Worm (Caenorhabditis elegans) whole organism, late embryonic: ENCODE measurements around the gene fbxc-53.

Experiments
- F13H6.1 ChIP-seq: sonication (generic microtip); optimal IDR thresholded peaks from 2 replicates; lab custom pipeline; 2016; ENCODE audit warnings: missing genetic modification characterization, missing compliant biosample characterization
- T23F11.4 ChIP-seq: fragments of 200-800 bp; sonication (Bioruptor generic); optimal IDR thresholded peaks from 2 replicates; lab custom pipeline; 2018; ENCODE audit warnings: mild to moderate bottlenecking, missing genetic modification characterization, missing compliant biosample characterization
- Y22D7AL.16 ChIP-seq: sonication (generic microtip); optimal IDR thresholded peaks from 2 replicates; lab custom pipeline; 2016; ENCODE audit warnings: missing genetic modification characterization, missing compliant biosample characterization
- ama-1 ChIP-seq: fragments of 150-350 bp; optimal IDR thresholded peaks from 2 replicates; lab custom pipeline; 2014
- ceh-18 ChIP-seq: sonication (generic microtip); optimal IDR thresholded peaks from 2 replicates; lab custom pipeline; 2016; ENCODE audit warnings: missing genetic modification characterization, missing compliant biosample characterization
- ceh-2 ChIP-seq: sonication (generic microtip); optimal IDR thresholded peaks from 2 replicates; lab custom pipeline; 2016; ENCODE audit warnings: missing genotype, missing genetic modification characterization, missing compliant biosample characterization
- ceh-22 ChIP-seq: sonication (generic microtip); optimal IDR thresholded peaks from 2 replicates; lab custom pipeline; 2017; ENCODE audit warnings: missing biosample characterization, missing genetic modification characterization
- ceh-24 ChIP-seq: sonication (generic microtip); optimal IDR thresholded peaks from 2 replicates; lab custom pipeline; 2016; ENCODE audit warnings: mild to moderate bottlenecking, missing genetic modification characterization, missing compliant biosample characterization
- ceh-31 ChIP-seq: sonication (generic microtip); optimal IDR thresholded peaks from 2 replicates; lab custom pipeline; 2016; ENCODE audit warnings: missing genetic modification characterization, missing compliant biosample characterization
- ceh-45 ChIP-seq: fragments of 200-800 bp; sonication (Bioruptor generic); IDR thresholded peaks from 2 replicates; pipeline ENCODE4 v1.3.6; 2022; ENCODE audit warnings: missing genetic modification reagents, missing genetic modification characterization, missing compliant biosample characterization
- ceh-48 ChIP-seq: sonication (generic microtip); optimal IDR thresholded peaks from 2 replicates; lab custom pipeline; 2016; ENCODE audit warnings: missing genetic modification characterization, inconsistent platforms, missing compliant biosample characterization
- ceh-6 ChIP-seq: fragments of 200-800 bp; sonication (Bioruptor generic); optimal IDR thresholded peaks from 2 replicates; lab custom pipeline; 2018; ENCODE audit warnings: mild to moderate bottlenecking, missing genetic modification characterization, missing compliant biosample characterization
- che-1 ChIP-seq: sonication (generic microtip); optimal IDR thresholded peaks from 2 replicates; lab custom pipeline; 2016; ENCODE audit warnings: mild to moderate bottlenecking, missing genetic modification characterization, missing compliant biosample characterization
- elt-2 ChIP-seq: sonication (generic microtip); optimal IDR thresholded peaks from 2 replicates; lab custom pipeline; 2016; ENCODE audit warnings: missing genetic modification reagents, missing genetic modification characterization, missing compliant biosample characterization
- elt-4 ChIP-seq: sonication (generic microtip); optimal IDR thresholded peaks from 2 replicates; lab custom pipeline; 2016; ENCODE audit warnings: missing genetic modification characterization, missing compliant biosample characterization
- eyg-1 ChIP-seq: sonication (generic microtip); optimal IDR thresholded peaks from 2 replicates; lab custom pipeline; 2016; ENCODE audit warnings: missing genotype, missing genetic modification characterization, missing compliant biosample characterization
- gmeb-2 ChIP-seq: sonication (generic microtip); optimal IDR thresholded peaks from 2 replicates; lab custom pipeline; 2016; ENCODE audit warnings: missing genetic modification characterization, inconsistent platforms, missing compliant biosample characterization
- hlh-13 ChIP-seq: fragments of 200-800 bp; sonication (Bioruptor generic); optimal IDR thresholded peaks from 2 replicates; lab custom pipeline; 2018; ENCODE audit warnings: mild to moderate bottlenecking, missing genetic modification characterization, missing compliant biosample characterization
- hlh-15 ChIP-seq: sonication (generic microtip); optimal IDR thresholded peaks from 2 replicates; lab custom pipeline; 2016; ENCODE audit warnings: missing genetic modification characterization, missing compliant biosample characterization
- hlh-30 ChIP-seq: sonication (generic microtip); optimal IDR thresholded peaks from 2 replicates; lab custom pipeline; 2017; ENCODE audit warnings: antibody characterized with exemption, missing genetic modification characterization, missing compliant biosample characterization; ENCODE audit not compliant: insufficient read depth
- hlh-8 ChIP-seq: sonication (generic microtip); optimal IDR thresholded peaks from 2 replicates; lab custom pipeline; 2016; ENCODE audit warnings: missing genotype, missing genetic modification characterization, missing compliant biosample characterization
- lim-6 ChIP-seq: sonication (generic microtip); optimal IDR thresholded peaks from 2 replicates; lab custom pipeline; 2016; ENCODE audit warnings: missing genetic modification characterization, missing compliant biosample characterization
- lin-11 ChIP-seq: fragments of 200-800 bp; sonication (Bioruptor generic); optimal IDR thresholded peaks from 2 replicates; lab custom pipeline; 2018; ENCODE audit warnings: mild to moderate bottlenecking, missing genetic modification characterization, missing compliant biosample characterization
- nfya-1 ChIP-seq: sonication (generic microtip); optimal IDR thresholded peaks from 2 replicates; lab custom pipeline; 2017; ENCODE audit warnings: missing genetic modification characterization, mild to moderate bottlenecking, missing compliant biosample characterization, antibody characterized with exemption, moderate library complexity
- npax-4 ChIP-seq: sonication (generic microtip); optimal IDR thresholded peaks from 2 replicates; lab custom pipeline; 2016; ENCODE audit warnings: missing genetic modification characterization, missing compliant biosample characterization
- pag-3 ChIP-seq: sonication (generic microtip); optimal IDR thresholded peaks from 2 replicates; lab custom pipeline; 2016; ENCODE audit warnings: missing compliant biosample characterization, missing genetic modification characterization, borderline replicate concordance
- pax-1 ChIP-seq: fragments of 150-350 bp; optimal IDR thresholded peaks from 2 replicates; lab custom pipeline; 2014; ENCODE audit warnings: missing biosample characterization, missing genetic modification characterization
- pha-2 ChIP-seq: sonication (generic microtip); optimal IDR thresholded peaks from 2 replicates; lab custom pipeline; 2017; ENCODE audit warnings: mild to moderate bottlenecking, missing genetic modification characterization, missing compliant biosample characterization
- ref-2 ChIP-seq: sonication (generic microtip); optimal IDR thresholded peaks from 2 replicates; lab custom pipeline; 2016; ENCODE audit warnings: missing genetic modification characterization, missing compliant biosample characterization
- sdc-2 ChIP-seq: sonication (generic microtip); optimal IDR thresholded peaks from 2 replicates; lab custom pipeline; 2016; ENCODE audit warnings: missing genotype, missing genetic modification characterization, missing compliant biosample characterization
- sox-4 ChIP-seq: sonication (generic microtip); optimal IDR thresholded peaks from 2 replicates; lab custom pipeline; 2017; ENCODE audit warnings: mild to moderate bottlenecking, missing genetic modification characterization, inconsistent platforms, missing compliant biosample characterization
- syd-9 ChIP-seq: sonication (generic microtip); optimal IDR thresholded peaks from 2 replicates; lab custom pipeline; 2016; ENCODE audit warnings: mild to moderate bottlenecking, missing genetic modification characterization, moderate library complexity, missing compliant biosample characterization
- tbx-2 ChIP-seq: sonication (generic microtip); optimal IDR thresholded peaks from 2 replicates; lab custom pipeline; 2016; ENCODE audit warnings: missing genetic modification characterization, missing compliant biosample characterization
- tbx-7 ChIP-seq: sonication (generic microtip); optimal IDR thresholded peaks from 2 replicates; lab custom pipeline; 2016; ENCODE audit warnings: missing genotype, missing genetic modification characterization, missing compliant biosample characterization
- unc-3 ChIP-seq, 2 experiments: fragments of 200-800 bp in 1 of 2; sonication (Bioruptor generic) in 1 of 2; sonication (generic microtip) in 1 of 2; conservative IDR thresholded peaks in 1 of 2; optimal IDR thresholded peaks in 1 of 2; 2 replicates each; pipeline versions ENCODE4 v1.3.6 to Lab custom; 2016 to 2022; ENCODE audit warnings: missing compliant biosample characterization in 2 of 2, missing genetic modification characterization in 2 of 2, missing genetic modification reagents in 1 of 2
- unc-42 ChIP-seq: sonication (generic microtip); optimal IDR thresholded peaks from 2 replicates; lab custom pipeline; 2016; ENCODE audit warnings: missing genotype, missing genetic modification characterization, missing compliant biosample characterization
- unc-55 ChIP-seq: sonication (generic microtip); optimal IDR thresholded peaks from 2 replicates; lab custom pipeline; 2017; ENCODE audit warnings: missing biosample characterization, missing genetic modification reagents, missing genetic modification characterization
- unc-86 ChIP-seq: sonication (generic microtip); optimal IDR thresholded peaks from 2 replicates; lab custom pipeline; 2016; ENCODE audit warnings: missing genetic modification characterization, missing compliant biosample characterization
- zip-5 ChIP-seq: sonication (generic microtip); optimal IDR thresholded peaks from 2 replicates; lab custom pipeline; 2016; ENCODE audit warnings: missing genetic modification characterization, missing compliant biosample characterization
- ztf-16 ChIP-seq: sonication (generic microtip); optimal IDR thresholded peaks from 2 replicates; lab custom pipeline; 2017; ENCODE audit warnings: missing genetic modification characterization, missing compliant biosample characterization

fbxc-53 gene

ce11 chrII:3680366-3680765 is 30.7 kb upstream of the fbxc-53 start:
- TF ChIP-seq che-1 (tag; lab: Kevin White, UChicago): no peak
- no peak for TF ChIP-seq pha-2 (tag; lab: Kevin White, UChicago)
- TF ChIP-seq elt-2 (tag; lab: Kevin White, UChicago): no peak
- TF ChIP-seq elt-4: no peak
- TF ChIP-seq zip-5 (tag; lab: Kevin White, UChicago): no peak
- no peak for TF ChIP-seq tbx-7 (tag; lab: Kevin White, UChicago)
- TF ChIP-seq ceh-31 (tag; lab: Kevin White, UChicago): no peak
- no peak for TF ChIP-seq tbx-2
- no peak for TF ChIP-seq ceh-6
- TF ChIP-seq, all 69 proteins: peak for 0

ce11 chrII:3681365-3682083 is 29.6 kb upstream of the fbxc-53 start, which contains the start of gene F19B10.10:
Gene F19B10.10 (minus strand): TSS chrII:3681415.
- no peak for TF ChIP-seq sdc-2 (tag; lab: Kevin White, UChicago)
- no peak for TF ChIP-seq ceh-48 (tag; lab: Kevin White, UChicago)
- no peak for TF ChIP-seq lin-11
- no peak for TF ChIP-seq hlh-30 (tag; lab: Kevin White, UChicago)
- TF ChIP-seq ceh-2: no peak
- TF ChIP-seq syd-9 (tag; lab: Kevin White, UChicago): no peak
- no peak for TF ChIP-seq pax-1 (tag; lab: Kevin White, UChicago)
- TF ChIP-seq ztf-16 (tag; lab: Kevin White, UChicago): no peak
- TF ChIP-seq unc-42: no peak
- TF ChIP-seq zip-5 (tag; lab: Kevin White, UChicago): no peak
- TF ChIP-seq npax-4: no peak
- TF ChIP-seq pha-2 (tag; lab: Kevin White, UChicago): no peak
- TF ChIP-seq hlh-15 (tag; lab: Kevin White, UChicago): no peak
- no peak for TF ChIP-seq ama-1 (lab: Kevin White, UChicago)
- TF ChIP-seq sox-4 (tag; lab: Kevin White, UChicago): no peak

- peak; percentile 62 for TF ChIP-seq unc-55
- no peak for TF ChIP-seq ama-1 (lab: Kevin White, UChicago)
- no peak for TF ChIP-seq T23F11.4 (GFP tag; lab: Kevin White, UChicago)
- no peak for TF ChIP-seq che-1 (tag; lab: Kevin White, UChicago)
- no peak for TF ChIP-seq elt-2 (tag; lab: Kevin White, UChicago)
- no peak for TF ChIP-seq F13H6.1 (tag; lab: Kevin White, UChicago)
- TF ChIP-seq ceh-24 (tag; lab: Kevin White, UChicago): no peak
- TF ChIP-seq ceh-22 (tag; lab: Kevin White, UChicago): no peak
- no peak for TF ChIP-seq lim-6
- no peak for TF ChIP-seq hlh-15 (tag; lab: Kevin White, UChicago)
- peak; percentile 14 for TF ChIP-seq unc-42
- TF ChIP-seq Y22D7AL.16: no peak
- TF ChIP-seq gmeb-2 (tag; lab: Kevin White, UChicago): no peak
- peak; percentile 94 for TF ChIP-seq hlh-30 (tag; lab: Kevin White, UChicago)
- no peak for TF ChIP-seq eyg-1 (tag; lab: Kevin White, UChicago)
- peak; percentile 39 for TF ChIP-seq nfya-1
- TF ChIP-seq ceh-18 (tag; lab: Kevin White, UChicago): peak; percentile 11
Observed at ce11 chrII:3682770-3683234, 28.3 kb upstream of the fbxc-53 start, which contains the start of gene F19B10.1. Gene F19B10.1 (plus strand): TSS chrII:3683184.

ce11 chrII:3684487-3685067 is 26.5 kb upstream of the fbxc-53 start:
- TF ChIP-seq unc-86 (tag; lab: Kevin White, UChicago): no peak
- no peak for TF ChIP-seq ceh-2
- TF ChIP-seq ceh-18 (tag; lab: Kevin White, UChicago): no peak
- no peak for TF ChIP-seq hlh-8 (tag; lab: Kevin White, UChicago)
- TF ChIP-seq ceh-6: no peak
- no peak for TF ChIP-seq unc-3 (GFP tag; conservative IDR thresholded peaks at IDR 0.05; lab: Robert Waterston, UW)
- no peak for TF ChIP-seq unc-3 (tag; optimal IDR thresholded peaks at IDR 0.05; lab: Kevin White, UChicago)
- TF ChIP-seq ref-2 (tag; lab: Kevin White, UChicago): no peak
- TF ChIP-seq pag-3 (tag; lab: Kevin White, UChicago): no peak
- TF ChIP-seq ceh-45: no peak
- TF ChIP-seq hlh-13: no peak
- TF ChIP-seq, all 69 proteins: peak for 0
